Worm (Caenorhabditis elegans): ENCODE data around the gene F55A11.1.

The F55A11.1 gene

DNA sequence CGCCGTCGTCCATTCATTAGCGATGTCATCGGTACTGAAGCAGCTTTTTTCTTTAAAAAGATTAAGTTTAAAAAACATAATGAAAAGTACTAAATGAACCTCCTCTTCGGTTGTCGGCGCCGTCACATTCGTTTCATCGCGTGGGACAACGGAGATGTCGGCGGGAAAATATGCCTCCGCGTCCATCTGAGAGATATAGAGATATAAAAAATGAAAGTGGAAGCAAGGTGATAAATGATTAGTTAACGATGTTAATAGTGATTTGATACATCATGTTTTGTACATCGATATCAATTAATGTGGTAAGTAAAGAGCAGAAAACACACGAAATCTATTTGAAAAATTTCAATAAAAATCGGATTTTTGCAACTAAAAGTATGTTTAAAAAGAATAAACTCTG lies 23.1 kb upstream of the F55A11.1 start, which contains the start of gene F55A11.7:
TSS of gene F55A11.7 (minus strand) at position 186 of the 400 bp plus-strand sequence.
- no peak for TF ChIP-seq hrde-1 (tag; optimal IDR thresholded peaks at IDR 0.05; ENCODE audit: borderline replicate concordance)
- TF ChIP-seq sea-2 (GFP tag; IDR thresholded peaks at IDR 0.05), result no peak
- TF ChIP-seq cebp-1 (GFP tag; IDR thresholded peaks at IDR 0.05), result no peak
- no peak for TF ChIP-seq cebp-1 (tag; optimal IDR thresholded peaks at IDR 0.05)
- TF ChIP-seq ceh-27 (GFP tag; optimal IDR thresholded peaks at IDR 0.05), result no peak
- TF ChIP-seq hmg-20 (GFP tag; IDR thresholded peaks at IDR 0.05), result no peak
- TF ChIP-seq madf-10 (tag; optimal IDR thresholded peaks at IDR 0.05), result no peak
- no peak for TF ChIP-seq aptf-2 (GFP tag; conservative IDR thresholded peaks at IDR 0.05)

DNA sequence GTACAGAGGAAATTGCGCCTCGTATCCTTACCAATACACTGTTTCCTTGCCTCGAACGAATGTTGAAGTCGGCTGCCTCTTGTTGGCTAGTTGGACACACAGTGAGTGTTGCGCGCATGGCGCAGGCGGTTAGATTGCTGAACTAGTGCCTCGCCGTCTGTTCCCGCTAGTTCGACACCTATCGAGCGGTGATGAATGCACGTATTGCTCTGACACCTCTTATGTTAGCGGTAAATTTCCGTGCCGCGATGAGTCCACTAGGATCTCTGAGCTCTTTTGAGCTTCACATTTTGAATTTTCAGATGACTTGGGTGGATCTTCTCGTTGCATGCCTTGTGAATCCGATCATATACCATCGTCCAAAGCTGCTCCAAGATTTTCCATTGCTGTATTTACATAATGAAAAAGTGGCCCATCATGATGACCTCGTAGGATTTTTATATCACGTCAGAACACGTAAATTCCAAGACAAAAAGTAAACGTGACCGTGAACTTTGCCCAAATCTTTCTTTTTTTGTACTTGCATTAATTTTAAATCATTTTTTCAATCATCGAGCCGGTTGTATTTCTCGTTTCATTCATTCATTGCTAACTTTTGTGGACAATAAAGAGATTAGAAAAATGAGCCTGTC lies 18.7 kb upstream of the F55A11.1 start, which contains the start of gene F55A11.11:
TSS of gene F55A11.11 (plus strand) at position 341 of the 632 bp plus-strand sequence.
- TF ChIP-seq C17E4.6 (GFP tag; IDR thresholded peaks at IDR 0.05) (no peak), ZK185.1 (tag; optimal IDR thresholded peaks at IDR 0.05; ENCODE audit: poor library complexity, severe bottlenecking) (peak; percentile 91), madf-8 (GFP tag; conservative IDR thresholded peaks at IDR 0.05) (peak; percentile 37; the same call in 1 of the 2 replicates), him-1 (tag; optimal IDR thresholded peaks at IDR 0.05) (peak; percentile 97), ceh-40 (GFP tag; IDR thresholded peaks at IDR 0.05) (peak; percentile 78; the same call in 1 of the 2 replicates), lin-54 (GFP tag; optimal IDR thresholded peaks at IDR 0.05) (peak; percentile 81), K12H6.12 (tag; optimal IDR thresholded peaks at IDR 0.05) (peak; percentile 79), C06A6.2 (GFP tag; conservative IDR thresholded peaks at IDR 0.05) (peak; percentile 65; the same call in 1 of the 2 replicates), nfyb-1 (GFP tag; IDR thresholded peaks at IDR 0.05) (peak; percentile 96), sea-2 (GFP tag; IDR thresholded peaks at IDR 0.05) (peak; percentile 74; the same call in 1 of the 2 replicates), xnd-1 (tag; optimal IDR thresholded peaks at IDR 0.05) (peak; percentile 33), Y95B8A.8 (GFP tag; IDR thresholded peaks at IDR 0.05) (peak; percentile 85; the same call in 1 of the 2 replicates), F33H1.4 (GFP tag; IDR thresholded peaks at IDR 0.05) (peak; percentile 61), K11D2.4 (GFP tag; IDR thresholded peaks at IDR 0.05) (peak; percentile 76), hlh-12 (tag; optimal IDR thresholded peaks at IDR 0.05) (peak; percentile 81), egrh-3 (GFP tag; IDR thresholded peaks at IDR 0.05) (peak; percentile 52), F55B11.4 (tag; optimal IDR thresholded peaks at IDR 0.05; ENCODE audit: borderline replicate concordance, insufficient read depth) (no peak), Y53G8AR.9 (GFP tag; conservative IDR thresholded peaks at IDR 0.05) (peak; percentile 76), bed-2 (GFP tag; IDR thresholded peaks at IDR 0.05) (peak; percentile 59; the same call in 1 of the 2 replicates), ceh-27 (GFP tag; optimal IDR thresholded peaks at IDR 0.05) (peak; percentile 91), athp-1 (tag; optimal IDR thresholded peaks at IDR 0.05) (peak; percentile 94), nhr-120 (GFP tag; IDR thresholded peaks at IDR 0.05) (no peak), somi-1 (GFP tag; optimal IDR thresholded peaks at IDR 0.05) (peak; percentile 88), ztf-3 (GFP tag; optimal IDR thresholded peaks at IDR 0.05) (no peak), rpc-1 (optimal IDR thresholded peaks at IDR 0.05) (peak; percentile 97), rpc-1 (tag; optimal IDR thresholded peaks at IDR 0.05) (peak; percentile 98), B0336.3 (GFP tag; IDR thresholded peaks at IDR 0.05) (peak; percentile 84), F22D6.2 (tag; optimal IDR thresholded peaks at IDR 0.05) (peak; percentile 63), F23B12.7 (tag; optimal IDR thresholded peaks at IDR 0.05; ENCODE audit: insufficient read depth) (peak; percentile 73), lin-35 (GFP tag; optimal IDR thresholded peaks at IDR 0.05) (peak in 2 of 3 experiments; percentile 24 to 85), sdz-38 (tag; optimal IDR thresholded peaks at IDR 0.05) (no peak), lir-1 (GFP tag; conservative IDR thresholded peaks at IDR 0.05) (peak; percentile 61), F52B5.7 (tag; optimal IDR thresholded peaks at IDR 0.05) (peak; percentile 98), egl-44 (GFP tag; IDR thresholded peaks at IDR 0.05) (peak; percentile 96), ama-1 (optimal IDR thresholded peaks at IDR 0.05) (no peak), ama-1 (GFP tag; optimal IDR thresholded peaks at IDR 0.05) (peak; percentile 55 to 91), F10E7.11 (tag; optimal IDR thresholded peaks at IDR 0.05) (peak; percentile 78), madf-6 (GFP tag; IDR thresholded peaks at IDR 0.05) (peak; percentile 82), tbp1 (GFP tag; optimal IDR thresholded peaks at IDR 0.05) (peak; percentile 100), unc-130 (GFP tag; optimal IDR thresholded peaks at IDR 0.05) (peak; percentile 77)

Measured in whole organism, young adult.